Worm (Caenorhabditis elegans): ENCODE data around the gene ugt-52.

- TF ChIP-seq flt-1 (GFP tag; IDR thresholded peaks at IDR 0.05), result no peak
- no peak for TF ChIP-seq cog-1 (tag; optimal IDR thresholded peaks at IDR 0.05)
- TF ChIP-seq klf-2 (GFP tag; conservative IDR thresholded peaks at IDR 0.05), result no peak
- no peak for TF ChIP-seq ztf-23 (GFP tag; IDR thresholded peaks at IDR 0.05)
- no peak for TF ChIP-seq tab-1 (GFP tag; IDR thresholded peaks at IDR 0.05)
- TF ChIP-seq ztf-29 (GFP tag; IDR thresholded peaks at IDR 0.05), result no peak
These were observed 22.6 kb downstream of the ugt-52 start for ce11 chrIV:801162-801561.

Data from whole organism, midembryonic.